Worm (Caenorhabditis elegans): ENCODE data around the gene selt-1.2.

The selt-1.2 gene

ce11 chrV:10729456-10729904, 17.7 kb downstream of the selt-1.2 start (continued):
- TF ChIP-seq duxl-1 (tag; optimal IDR thresholded peaks at IDR 0.05; ENCODE audit: poor library complexity): no peak
- no peak for TF ChIP-seq dpl-1 (GFP tag; optimal IDR thresholded peaks at IDR 0.05)
- no peak for TF ChIP-seq sdz-12 (GFP tag; optimal IDR thresholded peaks at IDR 0.05)
- TF ChIP-seq nhr-11 (tag; optimal IDR thresholded peaks at IDR 0.05): no peak
- no peak for TF ChIP-seq set-16 (GFP tag; IDR thresholded peaks at IDR 0.05)
- no peak for TF ChIP-seq skn-1 (tag; optimal IDR thresholded peaks at IDR 0.05)
- peak in 1 of 2 experiments; percentile 86 for TF ChIP-seq unc-62 (GFP tag; optimal IDR thresholded peaks at IDR 0.05 in 1 of 2)
- TF ChIP-seq unc-62 (tag; optimal IDR thresholded peaks at IDR 0.05): no peak
- no peak for TF ChIP-seq vab-7 (GFP tag; IDR thresholded peaks at IDR 0.05)
- TF ChIP-seq aha-1 (tag): no peak
- TF ChIP-seq unc-39 (tag; optimal IDR thresholded peaks at IDR 0.05): no peak
- TF ChIP-seq hif-1 (tag; optimal IDR thresholded peaks at IDR 0.05): peak in 1 of 2 experiments; percentile 10
- no peak for TF ChIP-seq daf-16 (GFP tag; optimal IDR thresholded peaks at IDR 0.05)
- TF ChIP-seq daf-16 (tag; optimal IDR thresholded peaks at IDR 0.05): peak; percentile 80
- no peak for TF ChIP-seq zfp-3 (GFP tag; conservative IDR thresholded peaks at IDR 0.05)
- TF ChIP-seq R02D3.7 (tag; optimal IDR thresholded peaks at IDR 0.05): no peak
- peak in 1 of 2 experiments; percentile 47 for TF ChIP-seq lsy-2 (tag; optimal IDR thresholded peaks at IDR 0.05)

ce11 chrV:10727651-10728050, 19.5 kb downstream of the selt-1.2 start:
- TF ChIP-seq lin-15B (tag; optimal IDR thresholded peaks at IDR 0.05) (no peak), ctbp-1 (GFP tag; IDR thresholded peaks at IDR 0.05) (no peak), mdl-1 (tag; optimal IDR thresholded peaks at IDR 0.05) (no peak), mes-2 (tag; optimal IDR thresholded peaks at IDR 0.05; ENCODE audit: poor library complexity, severe bottlenecking) (peak; percentile 18), jun-1 (tag; optimal IDR thresholded peaks at IDR 0.05) (no peak), hif-1 (tag; optimal IDR thresholded peaks at IDR 0.05) (no peak), T26A8.4 (GFP tag; IDR thresholded peaks at IDR 0.05) (no peak), hlh-30 (tag; optimal IDR thresholded peaks at IDR 0.05; ENCODE audit: insufficient read depth) (peak; percentile 6), nhr-76 (tag; optimal IDR thresholded peaks at IDR 0.05) (no peak), nhr-11 (tag; optimal IDR thresholded peaks at IDR 0.05) (peak; percentile 93), lir-3 (tag; optimal IDR thresholded peaks at IDR 0.05) (no peak), lin-38 (GFP tag; IDR thresholded peaks at IDR 0.05) (no peak), zip-11 (GFP tag; IDR thresholded peaks at IDR 0.05) (no peak), fkh-10 (GFP tag; optimal IDR thresholded peaks at IDR 0.05) (no peak), ZK337.2 (GFP tag; IDR thresholded peaks at IDR 0.05) (0 out of 2 replicates have a peak, but pooled peaks have one; percentile 29), mep-1 (tag; optimal IDR thresholded peaks at IDR 0.05) (no peak), daf-19 (GFP tag; conservative IDR thresholded peaks at IDR 0.05) (no peak), daf-16 (GFP tag; optimal IDR thresholded peaks at IDR 0.05) (peak in 1 of 2 experiments; percentile 89), daf-16 (tag; optimal IDR thresholded peaks at IDR 0.05) (no peak), rbr-2 (tag; optimal IDR thresholded peaks at IDR 0.05) (no peak), R02D3.7 (tag; optimal IDR thresholded peaks at IDR 0.05) (no peak), pqm-1 (tag; optimal IDR thresholded peaks at IDR 0.05) (no peak), skn-1 (tag; optimal IDR thresholded peaks at IDR 0.05) (no peak), spr-1 (tag; optimal IDR thresholded peaks at IDR 0.05) (no peak), hlh-11 (tag; optimal IDR thresholded peaks at IDR 0.05) (peak; percentile 67), nhr-102 (tag; optimal IDR thresholded peaks at IDR 0.05) (no peak), lin-29 (GFP tag; IDR thresholded peaks at IDR 0.05) (no peak), unc-62 (GFP tag; optimal IDR thresholded peaks at IDR 0.05 in 1 of 2) (peak in 1 of 2 experiments; percentile 99), unc-62 (tag; optimal IDR thresholded peaks at IDR 0.05) (no peak), ceh-20 (GFP tag; IDR thresholded peaks at IDR 0.05) (peak; percentile 87), spr-3 (GFP tag; optimal IDR thresholded peaks at IDR 0.05) (no peak), attf-4 (tag; optimal IDR thresholded peaks at IDR 0.05) (no peak), nhr-28 (tag; optimal IDR thresholded peaks at IDR 0.05) (peak; percentile 79), aly-2 (tag; optimal IDR thresholded peaks at IDR 0.05) (no peak), ces-1 (GFP tag; optimal IDR thresholded peaks at IDR 0.05) (no peak), F37D6.2 (tag; optimal IDR thresholded peaks at IDR 0.05) (no peak), mdt-29 (GFP tag; IDR thresholded peaks at IDR 0.05) (no peak)

All from whole organism, L4 larva.